Worm (Caenorhabditis elegans) whole organism, early embryonic: ENCODE results near the gene wrm-1.

ENCODE experiments used
- B0310.2 ChIP-seq: sonication (generic microtip); optimal IDR thresholded peaks from 2 replicates; lab custom pipeline; 2016; ENCODE audit warnings: mild to moderate bottlenecking, missing genetic modification characterization, missing compliant biosample characterization
- ama-1 ChIP-seq: fragments of 150-350 bp; optimal IDR thresholded peaks from 2 replicates; lab custom pipeline; 2014
- ceh-36 ChIP-seq: sonication (generic microtip); optimal IDR thresholded peaks from 2 replicates; lab custom pipeline; 2016; ENCODE audit warnings: missing genetic modification characterization, inconsistent platforms, missing compliant biosample characterization
- ets-7 ChIP-seq: sonication (generic microtip); optimal IDR thresholded peaks from 2 replicates; lab custom pipeline; 2016; ENCODE audit warnings: missing genotype, missing genetic modification characterization, missing compliant biosample characterization
- flt-1 ChIP-seq: fragments of 200-800 bp; sonication (Bioruptor generic); IDR thresholded peaks from 2 replicates; pipeline ENCODE4 v1.3.6; 2022; ENCODE audit warnings: missing genetic modification characterization, missing compliant biosample characterization
- hmbx-1 ChIP-seq: sonication (generic microtip); optimal IDR thresholded peaks from 2 replicates; lab custom pipeline; 2016; ENCODE audit warnings: mild to moderate bottlenecking, missing genetic modification characterization, missing compliant biosample characterization
- hmg-4 ChIP-seq: fragments of 200-800 bp; sonication (Bioruptor generic); optimal IDR thresholded peaks from 2 replicates; lab custom pipeline; 2018; ENCODE audit warnings: mild to moderate bottlenecking, missing genetic modification characterization, missing compliant biosample characterization
- tbx-11 ChIP-seq: fragments of 200-800 bp; sonication (Bioruptor generic); IDR thresholded peaks from 2 replicates; pipeline ENCODE4 v1.3.6; 2022; ENCODE audit warnings: missing genetic modification characterization, missing compliant biosample characterization
- tbx-37 ChIP-seq: fragments of 200-800 bp; sonication (Bioruptor generic); conservative IDR thresholded peaks from 2 replicates; pipeline ENCODE4 v1.3.6; 2022; ENCODE audit warnings: missing genetic modification reagents, missing genetic modification characterization, missing compliant biosample characterization

- no peak for TF ChIP-seq tbx-37
- TF ChIP-seq hmbx-1 (tag; lab: Kevin White, UChicago), result no peak
- TF ChIP-seq ceh-36 (tag; lab: Kevin White, UChicago), result no peak
- TF ChIP-seq ama-1 (lab: Kevin White, UChicago), result peak; percentile 5
- TF ChIP-seq flt-1 (GFP tag; lab: Robert Waterston, UW), result no peak
- no peak for TF ChIP-seq ets-7 (tag; lab: Kevin White, UChicago)
- TF ChIP-seq hmg-4 (GFP tag; lab: Kevin White, UChicago), result no peak
- no peak for TF ChIP-seq tbx-11
- no peak for TF ChIP-seq B0310.2
These were observed 17.3 kb upstream of the wrm-1 start, which contains the start of gene swp-1 for ce11 chrIII:5705228-5705888.
